Fruit fly (Drosophila melanogaster) whole organism, embryonic: Measurements from ENCODE around the gene Papss.

Source experiments
- BtbVII ChIP-seq: fragments of 200-800 bp; sonication (Bioruptor generic); optimal IDR thresholded peaks from 3 replicates; lab custom pipeline; 2017; ENCODE audit warnings: missing biosample characterization, mild to moderate bottlenecking, missing genetic modification characterization
- CG13775 ChIP-seq: fragments of 200-800 bp; sonication (Bioruptor generic); optimal IDR thresholded peaks from 3 replicates; lab custom pipeline; 2017; ENCODE audit warnings: missing biosample characterization, mild to moderate bottlenecking, missing genetic modification characterization
- CG15514 ChIP-seq: fragments of 200-800 bp; sonication (Bioruptor generic); optimal IDR thresholded peaks from 3 replicates; lab custom pipeline; 2017; ENCODE audit warnings: missing biosample characterization, missing genetic modification characterization, mild to moderate bottlenecking, moderate library complexity, missing genetic modification reagents
- CG17361 ChIP-seq: fragments of 200-800 bp; sonication (Bioruptor generic); IDR thresholded peaks from 3 replicates; pipeline ENCODE4 v1.3.6; 2022; ENCODE audit warnings: missing biosample characterization, missing genetic modification characterization
- CG18599 ChIP-seq: fragments of 200-800 bp; sonication (Bioruptor generic); optimal IDR thresholded peaks from 3 replicates; lab custom pipeline; 2017; ENCODE audit warnings: missing biosample characterization, missing genetic modification characterization, mild to moderate bottlenecking, moderate library complexity, missing genetic modification reagents
- CG30403 ChIP-seq: fragments of 200-800 bp; sonication (Bioruptor generic); optimal IDR thresholded peaks from 3 replicates; lab custom pipeline; 2016; ENCODE audit warnings: missing biosample characterization, missing genetic modification characterization
- CG42726 ChIP-seq: fragments of 200-800 bp; sonication (Bioruptor generic); IDR thresholded peaks from 2 replicates; pipeline ENCODE4 v1.3.6; 2022; ENCODE audit warnings: missing biosample characterization, missing genetic modification characterization; ENCODE audit not compliant: partially characterized antibody
- CG4360 ChIP-seq: fragments of 200-800 bp; sonication (Bioruptor generic); IDR thresholded peaks from 2 replicates; pipeline ENCODE4 v1.3.6; 2022; ENCODE audit warnings: missing biosample characterization, missing genetic modification characterization
- CG6175 ChIP-seq: fragments of 200-800 bp; sonication (Bioruptor generic); IDR thresholded peaks from 3 replicates; pipeline ENCODE4 v1.3.6; 2022; ENCODE audit warnings: missing biosample characterization, missing genetic modification characterization
- CG7963 ChIP-seq: fragments of 200-800 bp; sonication (Bioruptor generic); IDR thresholded peaks from 3 replicates; pipeline ENCODE4 v1.3.6; 2022; ENCODE audit warnings: missing biosample characterization, missing genetic modification characterization; ENCODE audit not compliant: partially characterized antibody
- CG9609 ChIP-seq: fragments of 200-800 bp; sonication (Bioruptor generic); optimal IDR thresholded peaks from 3 replicates; lab custom pipeline; 2016; ENCODE audit warnings: missing biosample characterization, missing genetic modification characterization
- CrebB ChIP-seq: fragments of 200-800 bp; sonication (Bioruptor generic); optimal IDR thresholded peaks from 3 replicates; lab custom pipeline; 2018; ENCODE audit warnings: missing biosample characterization, mild to moderate bottlenecking, missing genetic modification characterization
- D19B ChIP-seq: fragments of 200-800 bp; sonication (Bioruptor generic); optimal IDR thresholded peaks from 2 replicates; lab custom pipeline; 2017; ENCODE audit warnings: missing biosample characterization, mild to moderate bottlenecking, missing genetic modification characterization
- Dip3 ChIP-seq: fragments of 200-800 bp; sonication (Bioruptor generic); optimal IDR thresholded peaks from 3 replicates; lab custom pipeline; 2016; ENCODE audit warnings: missing biosample characterization, missing genetic modification characterization
- E2f1 ChIP-seq: fragments of 200-800 bp; sonication (Bioruptor generic); IDR thresholded peaks from 2 replicates; pipeline ENCODE4 v1.3.6; 2022; ENCODE audit warnings: missing biosample characterization, missing genetic modification characterization
- Fer1 ChIP-seq: fragments of 200-800 bp; sonication (Bioruptor generic); optimal IDR thresholded peaks from 2 replicates; lab custom pipeline; 2017; ENCODE audit warnings: missing biosample characterization, mild to moderate bottlenecking, missing genetic modification characterization
- HLH54F ChIP-seq: fragments of 200-800 bp; sonication (Bioruptor generic); optimal IDR thresholded peaks from 3 replicates; lab custom pipeline; 2016; ENCODE audit warnings: missing biosample characterization, missing genetic modification characterization
- MBD-R2 ChIP-seq: fragments of 200-800 bp; sonication (Bioruptor generic); IDR thresholded peaks from 2 replicates; pipeline ENCODE4 v1.3.6; 2022; ENCODE audit warnings: missing biosample characterization, missing genetic modification characterization
- Med ChIP-seq: fragments of 200-800 bp; sonication (Bioruptor generic); peaks from one replicate; lab custom pipeline; 2016; ENCODE audit warnings: missing biosample characterization, missing genetic modification characterization, mild to moderate bottlenecking, inconsistent platforms, moderate library complexity
- Oli ChIP-seq: fragments of 200-800 bp; sonication (Bioruptor generic); optimal IDR thresholded peaks from 2 replicates; lab custom pipeline; 2018; ENCODE audit warnings: missing biosample characterization, mild to moderate bottlenecking, missing genetic modification characterization, moderate library complexity
- Trl ChIP-seq, 3 experiments: fragments of >200 bp in 2 of 3; fragments of 200-800 bp in 1 of 3; sonication (Bioruptor generic) in 1 of 3; optimal IDR thresholded peaks; 2 replicates in 1 of 3; 3 replicates in 2 of 3; lab custom pipeline; 2016 to 2017; ENCODE audit warnings: missing biosample characterization in 1 of 3, missing genetic modification characterization in 1 of 3
- ato ChIP-seq: fragments of 200-800 bp; sonication (Bioruptor generic); IDR thresholded peaks from 2 replicates; pipeline ENCODE4 v1.3.6; 2022; ENCODE audit warnings: missing biosample characterization, missing genetic modification characterization; ENCODE audit not compliant: partially characterized antibody
- br ChIP-seq: fragments of >200 bp; optimal IDR thresholded peaks from 2 replicates; lab custom pipeline; 2017
- cg ChIP-seq: fragments of 200-800 bp; sonication (Bioruptor generic); optimal IDR thresholded peaks from 3 replicates; lab custom pipeline; 2019; ENCODE audit warnings: missing biosample characterization, mild to moderate bottlenecking, missing genetic modification characterization, moderate library complexity
- chinmo ChIP-seq: fragments of 200-800 bp; sonication (Bioruptor generic); IDR thresholded peaks from 4 replicates; pipeline ENCODE4 v1.3.6; 2022; ENCODE audit warnings: missing biosample characterization, missing genetic modification characterization; ENCODE audit not compliant: partially characterized antibody
- croc ChIP-seq: fragments of 200-800 bp; sonication (Bioruptor generic); conservative IDR thresholded peaks from 3 replicates; pipeline ENCODE4 v1.3.6; 2022; ENCODE audit warnings: missing biosample characterization, missing genetic modification characterization
- crp ChIP-seq, 2 experiments: fragments of 200-800 bp; sonication (Bioruptor generic); optimal IDR thresholded peaks; 2 replicates in 1 of 2; 3 replicates in 1 of 2; lab custom pipeline; 2017; ENCODE audit warnings: missing biosample characterization in 2 of 2, missing genetic modification characterization in 2 of 2, mild to moderate bottlenecking in 1 of 2, moderate library complexity in 1 of 2
- fu2 ChIP-seq: fragments of 200-800 bp; sonication (Bioruptor generic); optimal IDR thresholded peaks from 2 replicates; lab custom pipeline; 2016; ENCODE audit warnings: missing biosample characterization, missing genetic modification characterization
- gro ChIP-seq: fragments of 200-800 bp; sonication (Bioruptor generic); optimal IDR thresholded peaks from 2 replicates; lab custom pipeline; 2016; ENCODE audit warnings: missing biosample characterization, missing genetic modification characterization
- jumu ChIP-seq: fragments of 200-800 bp; sonication (Bioruptor generic); optimal IDR thresholded peaks from 3 replicates; lab custom pipeline; 2016; ENCODE audit warnings: missing biosample characterization, missing genetic modification characterization
- lab ChIP-seq: fragments of 200-800 bp; sonication (Bioruptor generic); optimal IDR thresholded peaks from 3 replicates; lab custom pipeline; 2017; ENCODE audit warnings: missing biosample characterization, missing genetic modification characterization, mild to moderate bottlenecking, moderate library complexity, missing genetic modification reagents
- lmd ChIP-seq: fragments of 200-800 bp; sonication (Bioruptor generic); IDR thresholded peaks from 2 replicates; pipeline ENCODE4 v1.3.6; 2022; ENCODE audit warnings: missing biosample characterization, missing genetic modification characterization
- onecut ChIP-seq: fragments of 200-800 bp; sonication (Bioruptor generic); IDR thresholded peaks from 2 replicates; pipeline ENCODE4 v1.3.6; 2022; ENCODE audit warnings: missing biosample characterization, missing genetic modification characterization
- pfk ChIP-seq: fragments of 200-800 bp; sonication (Bioruptor generic); optimal IDR thresholded peaks from 2 replicates; lab custom pipeline; 2018; ENCODE audit warnings: missing biosample characterization, mild to moderate bottlenecking, missing genetic modification characterization, moderate library complexity
- psq ChIP-seq: fragments of 200-800 bp; sonication (Bioruptor generic); optimal IDR thresholded peaks from 2 replicates; lab custom pipeline; 2017; ENCODE audit warnings: missing biosample characterization, missing genetic modification characterization
- sc ChIP-seq, 3 experiments: fragments of >200 bp in 2 of 3; fragments of 200-800 bp in 1 of 3; sonication (Bioruptor generic) in 1 of 3; optimal IDR thresholded peaks; 2 replicates in 2 of 3; 3 replicates in 1 of 3; lab custom pipeline; 2017; ENCODE audit warnings: mild to moderate bottlenecking in 1 of 3, missing biosample characterization in 1 of 3, missing genetic modification characterization in 1 of 3, missing genetic modification reagents in 1 of 3
- sim ChIP-seq: fragments of 200-800 bp; sonication (Bioruptor generic); IDR thresholded peaks from 2 replicates; pipeline ENCODE4 v1.3.6; 2022; ENCODE audit warnings: missing biosample characterization, missing genetic modification characterization
- ssp ChIP-seq: fragments of 200-800 bp; sonication (Bioruptor generic); IDR thresholded peaks from 2 replicates; pipeline ENCODE4 v1.3.6; 2022; ENCODE audit warnings: missing biosample characterization, missing genetic modification characterization
- tio ChIP-seq: fragments of 200-800 bp; sonication (Bioruptor generic); optimal IDR thresholded peaks from 2 replicates; lab custom pipeline; 2017; ENCODE audit warnings: missing biosample characterization, missing genetic modification characterization, inconsistent platforms
- zf30C ChIP-seq: fragments of 200-800 bp; sonication (Bioruptor generic); optimal IDR thresholded peaks from 3 replicates; lab custom pipeline; 2018; ENCODE audit warnings: missing biosample characterization, mild to moderate bottlenecking, missing genetic modification characterization

Papss gene

DNA sequence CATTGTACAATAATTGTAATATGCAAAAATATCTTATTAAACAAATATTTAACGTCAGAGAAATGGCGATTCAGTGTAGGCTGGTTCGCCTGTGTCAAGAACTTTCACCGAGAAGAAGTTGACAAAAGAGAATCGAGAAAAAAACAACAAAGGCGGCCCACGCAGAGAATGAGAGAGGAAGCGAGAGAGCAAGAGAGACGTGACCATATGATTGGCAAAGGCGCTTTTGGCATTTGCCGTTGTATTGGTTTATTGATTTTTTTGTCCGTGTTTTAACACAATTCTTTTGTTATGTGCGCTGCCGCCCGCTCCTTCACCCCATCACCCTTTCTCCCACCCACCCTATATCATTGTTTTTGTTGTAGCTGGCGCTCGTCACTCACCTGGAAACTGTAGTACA is 11.9 kb upstream of the Papss start (continued):
- TF ChIP-seq Fer1 (GFP tag; lab: Kevin White, UChicago) (no peak), Oli (tag; lab: Kevin White, UChicago) (no peak), CG42726 (GFP tag; lab: Robert Waterston, UW) (no peak), CG15514 (GFP tag; lab: Kevin White, UChicago) (peak; percentile 14), CG6175 (GFP tag; lab: Robert Waterston, UW) (no peak), jumu (no peak), crp (GFP tag; optimal IDR thresholded peaks at IDR 0.05; lab: Kevin White, UChicago) (peak in 1 of 2 experiments; percentile 17), Med (GFP tag; lab: Kevin White, UChicago) (peak; percentile 60), CG17361 (no peak), lmd (GFP tag; lab: Robert Waterston, UW) (no peak), gro (no peak), sim (peak; percentile 28; the same call in 1 of the 2 replicates), CG18599 (GFP tag; lab: Kevin White, UChicago) (no peak), chinmo (no peak), sc (optimal IDR thresholded peaks at IDR 0.05; lab: Kevin White, UChicago) (no peak), sc (GFP tag; optimal IDR thresholded peaks at IDR 0.05; lab: Kevin White, UChicago) (no peak), zf30C (no peak), onecut (peak; percentile 98), CG30403 (GFP tag; lab: Kevin White, UChicago) (no peak), br (no peak), fu2 (GFP tag; lab: Kevin White, UChicago) (no peak), lab (no peak), CG9609 (GFP tag; lab: Kevin White, UChicago) (no peak), psq (peak; percentile 36), HLH54F (GFP tag; lab: Kevin White, UChicago) (no peak), ssp (GFP tag; lab: Robert Waterston, UW) (no peak), Dip3 (GFP tag; lab: Kevin White, UChicago) (no peak), MBD-R2 (GFP tag; lab: Robert Waterston, UW) (peak; percentile 28; the same call in 1 of the 2 replicates), CrebB (tag; lab: Kevin White, UChicago) (no peak), CG13775 (GFP tag; lab: Kevin White, UChicago) (no peak), cg (GFP tag; lab: Kevin White, UChicago) (peak; percentile 42), tio (GFP tag; lab: Kevin White, UChicago) (no peak), Trl (optimal IDR thresholded peaks at IDR 0.05; lab: Kevin White, UChicago) (peak; percentile 62 to 70), Trl (GFP tag; optimal IDR thresholded peaks at IDR 0.05; lab: Kevin White, UChicago) (no peak), ato (GFP tag; lab: Robert Waterston, UW) (no peak), E2f1 (GFP tag; lab: Robert Waterston, UW) (no peak), CG4360 (0 out of 2 replicates have a peak, but pooled peaks have one; percentile 13), CG7963 (GFP tag; lab: Robert Waterston, UW) (no peak), pfk (GFP tag; lab: Kevin White, UChicago) (peak; percentile 16), BtbVII (GFP tag; lab: Kevin White, UChicago) (no peak), croc (GFP tag; lab: Robert Waterston, UW) (no peak), D19B (GFP tag; lab: Kevin White, UChicago) (no peak)
- TF ChIP-seq, all 482 proteins: peak for 15
